Fruit fly (Drosophila melanogaster): ENCODE data around the gene slpr.

slpr gene

dm6 chrX:8125224-8125649, 51.7 kb downstream of the slpr start:
- TF ChIP-seq h (optimal IDR thresholded peaks at IDR 0.05) (no peak), ttk (optimal IDR thresholded peaks at IDR 0.05) (no peak), Myc (optimal IDR thresholded peaks at IDR 0.05) (no peak), Sin3A (optimal IDR thresholded peaks at IDR 0.05) (no peak), insv (optimal IDR thresholded peaks at IDR 0.05) (no peak), psq (optimal IDR thresholded peaks at IDR 0.05) (no peak)

DNA sequence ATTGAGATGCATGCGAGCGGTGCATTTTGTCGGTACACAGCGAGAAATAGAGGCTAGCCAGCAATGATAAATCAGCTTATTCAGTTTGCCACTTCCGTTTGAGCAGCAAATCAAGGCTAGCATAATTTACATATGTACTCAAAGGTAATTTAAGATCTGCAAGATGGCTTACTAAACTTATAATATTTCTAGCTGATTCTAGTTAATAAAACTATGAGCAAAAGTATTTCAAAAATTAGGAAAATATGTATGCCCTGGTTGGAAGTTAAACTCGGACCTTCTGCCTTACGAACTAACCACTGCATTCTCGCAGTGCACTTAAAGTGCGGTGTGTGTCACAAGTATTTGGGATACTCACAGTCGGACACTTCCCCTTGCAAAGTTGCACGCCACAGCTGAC, 54.2 kb downstream of the slpr start:
- TF ChIP-seq psq (optimal IDR thresholded peaks at IDR 0.05) (no peak), Myc (optimal IDR thresholded peaks at IDR 0.05) (no peak), Sin3A (optimal IDR thresholded peaks at IDR 0.05) (no peak), h (optimal IDR thresholded peaks at IDR 0.05) (no peak), insv (optimal IDR thresholded peaks at IDR 0.05) (no peak), ttk (optimal IDR thresholded peaks at IDR 0.05) (no peak)

dm6 chrX:8120939-8121338, 56.0 kb downstream of the slpr start, which contains the start of gene CG2260:
CG2260 (minus strand) TSS chrX:8121147.
- TF ChIP-seq Sin3A (optimal IDR thresholded peaks at IDR 0.05) (no peak), h (optimal IDR thresholded peaks at IDR 0.05) (no peak), ttk (optimal IDR thresholded peaks at IDR 0.05) (no peak), Myc (optimal IDR thresholded peaks at IDR 0.05) (no peak), psq (optimal IDR thresholded peaks at IDR 0.05) (no peak), insv (optimal IDR thresholded peaks at IDR 0.05) (no peak)
